Worm (Caenorhabditis elegans) whole organism, midembryonic: ENCODE data around the gene srh-11.
A peak's percentile ranks its signal among the peaks of the same experiment; 100 is the strongest.

ENCODE experiments used
- T22C8.4 ChIP-seq: fragments of 200-800 bp; sonication (Bioruptor generic); IDR thresholded peaks from 2 replicates; pipeline ENCODE4 v1.3.6; 2022; ENCODE audit warnings: missing genetic modification characterization, missing compliant biosample characterization
- cog-1 ChIP-seq: sonication (generic microtip); optimal IDR thresholded peaks from 2 replicates; lab custom pipeline; 2016; ENCODE audit warnings: missing genetic modification characterization, missing compliant biosample characterization
- flt-1 ChIP-seq: fragments of 200-800 bp; sonication (Bioruptor generic); IDR thresholded peaks from 2 replicates; pipeline ENCODE4 v1.3.6; 2022; ENCODE audit warnings: missing genetic modification characterization, missing compliant biosample characterization
- klf-2 ChIP-seq: fragments of 200-800 bp; sonication (Bioruptor generic); conservative IDR thresholded peaks from 2 replicates; pipeline ENCODE4 v1.3.6; 2022; ENCODE audit warnings: missing genetic modification reagents, missing genetic modification characterization, missing compliant biosample characterization
- med-1 ChIP-seq: sonication (generic microtip); optimal IDR thresholded peaks from 2 replicates; lab custom pipeline; 2017; ENCODE audit warnings: missing genetic modification characterization, mild to moderate bottlenecking, missing compliant biosample characterization, antibody characterized with exemption, missing genetic modification reagents; ENCODE audit not compliant: insufficient read depth
- ref-1 ChIP-seq: fragments of 200-800 bp; sonication (Bioruptor generic); conservative IDR thresholded peaks from 2 replicates; pipeline ENCODE4 v1.3.6; 2022; ENCODE audit warnings: missing genetic modification reagents, missing genetic modification characterization, missing compliant biosample characterization
- tab-1 ChIP-seq: fragments of 200-800 bp; sonication (Bioruptor generic); IDR thresholded peaks from 2 replicates; pipeline ENCODE4 v1.3.6; 2022; ENCODE audit warnings: missing genetic modification characterization, missing compliant biosample characterization
- ztf-23 ChIP-seq: fragments of 200-800 bp; sonication (Bioruptor generic); IDR thresholded peaks from 2 replicates; pipeline ENCODE4 v1.3.6; 2022; ENCODE audit warnings: missing genetic modification reagents, missing genetic modification characterization, missing compliant biosample characterization
- ztf-29 ChIP-seq: fragments of 200-800 bp; sonication (Bioruptor generic); IDR thresholded peaks from 2 replicates; pipeline ENCODE4 v1.3.6; 2022; ENCODE audit warnings: missing genetic modification reagents, missing genetic modification characterization, missing compliant biosample characterization

Gene srh-11

DNA sequence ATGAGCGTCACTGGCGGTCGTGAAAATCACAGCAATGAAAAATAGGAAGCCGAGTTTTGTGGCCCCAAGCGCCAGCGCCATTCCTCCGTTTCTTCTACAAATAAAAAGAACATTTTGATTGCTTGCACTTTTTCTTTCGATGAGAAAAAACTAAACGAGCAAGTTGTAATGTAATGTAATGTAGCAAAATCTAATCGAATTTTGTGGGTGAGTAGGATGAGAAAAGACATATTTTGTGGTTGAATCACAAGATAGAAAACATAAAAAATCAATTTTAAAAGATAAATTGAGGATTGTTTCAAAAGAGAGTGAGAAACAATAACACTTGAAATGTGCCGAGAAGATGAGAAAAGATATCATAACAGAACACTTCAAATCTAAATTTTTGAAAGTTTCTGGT lies 11.2 kb downstream of the srh-11 start, which contains the start of gene R09F10.5:
Gene R09F10.5, minus strand, starts transcription at position 101 of the 400 bp plus-strand sequence.
- TF ChIP-seq ztf-29 (GFP tag; lab: Robert Waterston, UW), result no peak
- no peak for TF ChIP-seq tab-1 (GFP tag; lab: Robert Waterston, UW)
- no peak for TF ChIP-seq med-1 (GFP tag; lab: Kevin White, UChicago)
- TF ChIP-seq ztf-23, result no peak
- TF ChIP-seq flt-1 (GFP tag; lab: Robert Waterston, UW), result no peak
- TF ChIP-seq klf-2, result no peak
- TF ChIP-seq T22C8.4 (GFP tag; lab: Robert Waterston, UW), result no peak
- no peak for TF ChIP-seq cog-1

DNA sequence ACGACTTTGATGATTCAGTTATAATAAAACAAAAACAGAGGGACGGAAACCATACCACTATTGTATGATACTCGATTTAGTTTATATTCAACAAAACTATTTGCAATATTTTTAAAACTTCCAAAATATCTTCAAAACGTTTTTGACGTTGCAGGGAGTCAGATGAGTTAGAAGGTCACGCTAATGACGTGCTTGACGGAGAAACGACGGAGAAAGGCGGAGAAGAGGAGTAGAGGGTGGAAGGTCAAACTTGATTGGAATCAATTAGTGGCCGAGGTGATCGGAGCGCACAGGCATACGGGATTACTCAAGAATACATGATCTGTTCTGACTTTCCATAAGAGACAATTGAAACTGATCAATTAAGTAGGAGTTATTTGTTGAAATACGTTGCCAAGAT lies 16.0 kb downstream of the srh-11 start:
- TF ChIP-seq ztf-29 (GFP tag; lab: Robert Waterston, UW), result no peak
- TF ChIP-seq cog-1, result no peak
- no peak for TF ChIP-seq tab-1 (GFP tag; lab: Robert Waterston, UW)
- TF ChIP-seq T22C8.4 (GFP tag; lab: Robert Waterston, UW), result no peak
- no peak for TF ChIP-seq ref-1 (GFP tag; lab: Robert Waterston, UW)
- no peak for TF ChIP-seq med-1 (GFP tag; lab: Kevin White, UChicago)
- no peak for TF ChIP-seq ztf-23
- TF ChIP-seq klf-2, result no peak
- TF ChIP-seq flt-1 (GFP tag; lab: Robert Waterston, UW), result no peak

DNA sequence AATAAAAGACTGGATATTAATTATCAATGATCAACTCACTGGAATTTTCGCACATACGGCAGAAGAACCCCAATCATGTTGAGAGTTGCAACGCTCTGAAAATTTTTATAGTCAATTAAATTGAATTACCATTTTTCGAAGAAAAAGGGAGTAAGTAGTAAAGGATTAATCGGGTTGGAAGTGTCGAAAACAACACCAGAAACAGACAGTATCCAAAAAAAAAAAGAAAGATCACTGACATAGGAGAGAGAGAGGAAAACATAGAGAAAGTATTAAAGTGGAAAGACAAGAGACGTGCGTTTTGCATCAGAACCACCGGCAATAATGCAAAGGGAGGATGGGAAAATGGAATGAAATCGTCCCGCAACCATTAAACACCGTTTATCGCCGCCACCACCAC lies 16.6 kb downstream of the srh-11 start, which contains the start of gene inx-5:
Gene inx-5, minus strand, starts transcription at position 101 of the 400 bp plus-strand sequence.
- no peak for TF ChIP-seq med-1 (GFP tag; lab: Kevin White, UChicago)

DNA sequence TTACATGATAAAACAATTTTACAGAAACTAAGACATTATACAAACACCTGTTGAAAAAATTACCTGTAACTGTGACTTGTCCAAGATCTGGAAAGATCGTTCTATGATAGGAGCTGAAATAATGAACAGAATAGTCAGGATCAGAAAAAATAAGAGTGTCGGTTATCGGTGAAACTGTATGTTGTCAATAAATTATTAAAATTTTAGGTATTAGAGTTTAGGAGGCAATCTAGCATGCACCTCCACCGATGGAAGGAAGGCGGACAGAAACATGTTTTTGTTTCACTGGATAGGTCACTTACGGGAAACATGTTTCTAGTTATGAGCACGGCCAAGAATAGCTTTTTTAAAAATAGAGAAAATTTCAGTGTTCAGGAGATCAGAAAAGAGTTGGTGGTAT lies 19.3 kb downstream of the srh-11 start, which contains the start of gene ced-13:
Gene ced-13, minus strand, starts transcription at position 101 of the 400 bp plus-strand sequence.
- TF ChIP-seq klf-2 (no peak), flt-1 (GFP tag; lab: Robert Waterston, UW) (no peak), ref-1 (GFP tag; lab: Robert Waterston, UW) (no peak), ztf-23 (no peak), ztf-29 (GFP tag; lab: Robert Waterston, UW) (no peak), cog-1 (no peak), tab-1 (GFP tag; lab: Robert Waterston, UW) (no peak), med-1 (GFP tag; lab: Kevin White, UChicago) (no peak), T22C8.4 (GFP tag; lab: Robert Waterston, UW) (no peak)

DNA sequence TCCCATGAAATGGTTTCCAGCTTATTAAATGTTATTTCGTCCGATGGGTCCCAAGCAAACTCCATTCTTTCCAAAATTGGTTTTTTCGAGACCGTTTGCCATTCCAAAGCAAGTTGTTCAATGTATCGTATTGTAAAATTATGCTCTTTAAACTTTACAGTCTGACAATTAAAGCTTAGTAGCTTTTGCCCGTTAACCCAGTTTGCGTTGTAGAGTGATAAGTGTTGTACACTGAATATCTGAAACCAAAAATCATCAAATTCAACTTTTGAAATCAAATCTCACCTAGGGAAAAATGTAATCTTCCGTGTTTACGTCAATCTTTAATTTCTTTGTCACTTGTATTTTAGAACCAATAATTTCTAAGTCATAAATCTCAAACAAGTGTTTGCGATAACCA lies 21.5 kb downstream of the srh-11 start:
- TF ChIP-seq T22C8.4 (GFP tag; lab: Robert Waterston, UW) (no peak), cog-1 (no peak), flt-1 (GFP tag; lab: Robert Waterston, UW) (no peak), klf-2 (no peak), tab-1 (GFP tag; lab: Robert Waterston, UW) (no peak), med-1 (GFP tag; lab: Kevin White, UChicago) (no peak), ref-1 (GFP tag; lab: Robert Waterston, UW) (no peak)

DNA sequence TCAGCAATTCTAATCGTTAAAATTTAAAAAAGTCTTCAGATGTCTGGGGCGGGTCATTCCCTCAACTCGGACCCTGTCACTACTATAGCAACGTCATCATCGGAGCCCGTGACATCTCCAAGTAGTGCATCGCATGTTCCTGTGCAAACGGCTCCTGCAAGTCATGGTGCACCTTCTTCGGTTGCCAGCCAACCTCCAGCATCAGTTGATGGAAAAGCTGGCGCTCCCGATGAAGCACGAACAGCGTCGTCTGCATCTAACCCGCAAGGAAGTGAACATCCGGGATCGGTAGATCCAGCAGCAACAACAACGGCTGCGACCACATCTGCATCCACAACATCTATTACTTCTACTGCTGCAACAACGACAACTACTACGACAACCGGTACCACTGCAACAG lies 24.3 kb downstream of the srh-11 start, which contains the start of gene R09F10.3:
Gene R09F10.3, plus strand, starts transcription at position 40 of the 400 bp plus-strand sequence.
- TF ChIP-seq T22C8.4 (GFP tag; lab: Robert Waterston, UW), result no peak
- no peak for TF ChIP-seq klf-2
- no peak for TF ChIP-seq tab-1 (GFP tag; lab: Robert Waterston, UW)
- TF ChIP-seq ztf-23, result no peak
- TF ChIP-seq ref-1 (GFP tag; lab: Robert Waterston, UW), result no peak
- no peak for TF ChIP-seq ztf-29 (GFP tag; lab: Robert Waterston, UW)
- no peak for TF ChIP-seq med-1 (GFP tag; lab: Kevin White, UChicago)
- TF ChIP-seq flt-1 (GFP tag; lab: Robert Waterston, UW), result no peak
- no peak for TF ChIP-seq cog-1

DNA sequence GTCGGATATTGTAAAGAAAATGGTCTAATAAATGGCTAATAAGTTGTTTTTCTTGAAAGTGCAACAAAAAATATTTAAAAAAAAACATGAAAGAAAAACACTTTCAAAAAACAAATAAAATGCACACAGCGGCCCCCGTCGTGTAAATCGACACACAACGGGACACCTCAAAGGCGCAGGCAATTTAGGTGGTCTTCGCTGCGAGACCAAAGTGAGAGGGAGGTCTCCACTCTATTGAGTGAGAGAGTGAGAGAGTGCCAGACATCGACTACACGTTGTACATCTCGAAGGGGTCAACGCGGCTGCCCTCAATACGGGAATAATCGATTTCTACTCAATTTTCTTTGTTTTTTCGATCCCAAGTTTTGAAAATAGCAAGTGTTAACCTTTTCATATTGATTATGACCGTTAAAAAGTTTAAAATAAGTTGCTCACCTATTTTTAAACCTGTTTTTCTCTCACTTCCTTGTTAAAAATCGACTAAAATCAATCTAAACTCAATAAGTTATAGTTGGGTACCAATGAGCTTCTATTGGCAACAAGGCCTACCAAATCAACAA lies 32.0 kb downstream of the srh-11 start, which contains the start of gene sec-16A.2:
Gene sec-16A.2, plus strand, starts transcription at position 510 of the 560 bp plus-strand sequence.
- peak; percentile 74; the same call in 1 of the 2 replicates for TF ChIP-seq flt-1 (GFP tag; lab: Robert Waterston, UW)
- peak; percentile 84 for TF ChIP-seq cog-1
- TF ChIP-seq klf-2, result no peak; the same call in 1 of the 2 replicates
- no peak for TF ChIP-seq ref-1 (GFP tag; lab: Robert Waterston, UW)
- TF ChIP-seq ztf-29 (GFP tag; lab: Robert Waterston, UW), result no peak
- no peak for TF ChIP-seq ztf-23
- no peak for TF ChIP-seq T22C8.4 (GFP tag; lab: Robert Waterston, UW)

DNA sequence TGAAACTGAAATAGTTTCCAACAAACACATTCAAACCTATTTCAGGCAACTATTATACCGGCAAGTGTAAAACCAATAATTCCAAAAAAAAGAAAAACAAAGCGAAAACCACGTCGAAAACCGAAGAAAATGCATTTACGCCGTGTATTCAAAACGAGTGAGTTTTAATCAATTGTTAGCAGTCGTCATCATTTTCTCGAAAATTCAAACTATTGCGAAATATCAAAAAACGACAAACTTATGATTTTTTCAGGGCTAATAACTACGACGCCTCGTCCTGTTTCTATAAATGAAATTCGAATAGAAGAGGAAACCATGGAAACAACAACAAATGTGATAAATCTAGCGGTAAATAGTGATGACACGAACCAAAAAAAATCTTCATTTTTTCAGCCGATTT lies 32.7 kb downstream of the srh-11 start:
- TF ChIP-seq med-1 (GFP tag; lab: Kevin White, UChicago) (no peak), cog-1 (no peak), ztf-23 (no peak), tab-1 (GFP tag; lab: Robert Waterston, UW) (no peak), ref-1 (GFP tag; lab: Robert Waterston, UW) (no peak), ztf-29 (GFP tag; lab: Robert Waterston, UW) (no peak), klf-2 (no peak), flt-1 (GFP tag; lab: Robert Waterston, UW) (no peak), T22C8.4 (GFP tag; lab: Robert Waterston, UW) (no peak)

DNA sequence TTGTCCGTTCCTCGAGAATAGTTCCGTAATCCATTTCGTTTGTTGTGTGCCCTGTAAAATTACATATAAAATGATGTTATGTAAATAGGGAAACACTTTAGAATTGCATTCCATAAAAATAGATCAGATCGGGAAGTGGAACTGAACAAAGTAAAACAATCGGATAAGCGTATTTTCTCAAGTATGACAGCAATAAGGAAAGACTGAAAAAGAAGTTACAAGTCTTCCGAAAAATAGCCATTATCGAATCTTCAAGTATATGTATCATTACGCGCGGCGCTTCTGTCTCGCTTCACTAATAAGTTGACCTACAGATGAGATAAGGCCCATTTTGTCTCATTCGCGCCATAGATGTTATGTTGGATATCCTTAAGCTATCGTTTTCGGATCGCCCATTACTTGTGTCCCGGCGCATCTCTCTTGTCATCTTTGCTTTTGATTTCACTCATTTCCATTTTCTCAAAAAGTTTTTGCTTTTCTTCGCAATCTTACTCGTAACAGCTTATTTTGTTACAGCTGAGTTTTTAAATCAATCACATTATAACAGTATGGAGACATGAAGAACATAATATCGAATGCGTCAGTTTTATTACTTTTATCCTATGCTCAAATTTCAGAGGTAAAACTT lies 33.6 kb downstream of the srh-11 start, which contains the start of the genes fis-2 and F13B9.2:
Gene fis-2, minus strand, starts transcription at position 51 of the 628 bp plus-strand sequence.
Gene F13B9.2, plus strand, starts transcription at position 515 of the 628 bp plus-strand sequence.
- TF ChIP-seq tab-1 (GFP tag; lab: Robert Waterston, UW) (no peak), ztf-29 (GFP tag; lab: Robert Waterston, UW) (no peak), T22C8.4 (GFP tag; lab: Robert Waterston, UW) (no peak), ztf-23 (no peak), klf-2 (no peak), med-1 (GFP tag; lab: Kevin White, UChicago) (no peak), ref-1 (GFP tag; lab: Robert Waterston, UW) (no peak), cog-1 (no peak), flt-1 (GFP tag; lab: Robert Waterston, UW) (no peak)
